Fruit fly (Drosophila melanogaster) whole organism, embryonic: ENCODE measurements around the gene Prx5.
A peak's percentile ranks its signal among the peaks of the same experiment; 100 is the strongest.

ENCODE experiments used
- Adf1 ChIP-seq: fragments of 200-800 bp; sonication (Bioruptor generic); IDR thresholded peaks from 2 replicates; pipeline ENCODE4 v1.3.6; 2022; ENCODE audit warnings: missing biosample characterization, missing genetic modification characterization
- BEAF-32 ChIP-seq: fragments of 200-800 bp; sonication (Bioruptor generic); optimal IDR thresholded peaks from 3 replicates; lab custom pipeline; 2017; ENCODE audit warnings: missing biosample characterization, missing genetic modification characterization, mild to moderate bottlenecking, moderate library complexity, missing genetic modification reagents
- CG10543 ChIP-seq: fragments of 200-800 bp; sonication (Bioruptor generic); optimal IDR thresholded peaks from 3 replicates; lab custom pipeline; 2017; ENCODE audit warnings: missing biosample characterization, mild to moderate bottlenecking, missing genetic modification characterization, moderate library complexity
- CG10654 ChIP-seq: fragments of 200-800 bp; sonication (Bioruptor generic); optimal IDR thresholded peaks from 2 replicates; lab custom pipeline; 2016; ENCODE audit warnings: missing biosample characterization, missing genetic modification characterization
- CG11093 ChIP-seq: fragments of 200-800 bp; sonication (Bioruptor generic); IDR thresholded peaks from 3 replicates; pipeline ENCODE4 v1.3.6; 2022; ENCODE audit warnings: missing biosample characterization, missing genetic modification characterization
- CG15011 ChIP-seq: fragments of 200-800 bp; sonication (Bioruptor generic); optimal IDR thresholded peaks from 3 replicates; lab custom pipeline; 2018; ENCODE audit warnings: missing biosample characterization, mild to moderate bottlenecking, missing genetic modification characterization
- CG16779 ChIP-seq: fragments of 200-800 bp; sonication (Bioruptor generic); IDR thresholded peaks from 2 replicates; pipeline ENCODE4 v1.3.6; 2022; ENCODE audit warnings: missing biosample characterization, missing genetic modification characterization
- CG17361 ChIP-seq: fragments of 200-800 bp; sonication (Bioruptor generic); IDR thresholded peaks from 3 replicates; pipeline ENCODE4 v1.3.6; 2022; ENCODE audit warnings: missing biosample characterization, missing genetic modification characterization
- CG17912 ChIP-seq: fragments of 200-800 bp; sonication (Bioruptor generic); optimal IDR thresholded peaks from 2 replicates; lab custom pipeline; 2018; ENCODE audit warnings: missing biosample characterization, mild to moderate bottlenecking, missing genetic modification characterization
- CG31441 ChIP-seq: fragments of 200-800 bp; sonication (Bioruptor generic); IDR thresholded peaks from 2 replicates; pipeline ENCODE4 v1.3.6; 2022; ENCODE audit warnings: missing biosample characterization, missing genetic modification characterization
- CG32532 ChIP-seq: fragments of 200-800 bp; sonication (Bioruptor generic); IDR thresholded peaks from 2 replicates; pipeline ENCODE4 v1.3.6; 2022; ENCODE audit warnings: missing biosample characterization, missing genetic modification characterization
- CG32767 ChIP-seq: fragments of 200-800 bp; sonication (Bioruptor generic); IDR thresholded peaks from 2 replicates; pipeline ENCODE4 v1.3.6; 2022; ENCODE audit warnings: missing biosample characterization, missing genetic modification characterization
- CG4424 ChIP-seq: fragments of 200-800 bp; sonication (Bioruptor generic); optimal IDR thresholded peaks from 3 replicates; lab custom pipeline; 2016; ENCODE audit warnings: missing biosample characterization, missing genetic modification characterization
- CG4707 ChIP-seq: fragments of 200-800 bp; sonication (Bioruptor generic); optimal IDR thresholded peaks from 2 replicates; lab custom pipeline; 2018; ENCODE audit warnings: missing biosample characterization, mild to moderate bottlenecking, missing genetic modification characterization, moderate library complexity
- CG5245 ChIP-seq: fragments of 200-800 bp; sonication (Bioruptor generic); optimal IDR thresholded peaks from 3 replicates; lab custom pipeline; 2016; ENCODE audit warnings: missing biosample characterization, missing genetic modification characterization
- CG7963 ChIP-seq: fragments of 200-800 bp; sonication (Bioruptor generic); IDR thresholded peaks from 3 replicates; pipeline ENCODE4 v1.3.6; 2022; ENCODE audit warnings: missing biosample characterization, missing genetic modification characterization; ENCODE audit not compliant: partially characterized antibody
- CG8089 ChIP-seq: fragments of 200-800 bp; sonication (Bioruptor generic); optimal IDR thresholded peaks from 3 replicates; lab custom pipeline; 2016; ENCODE audit warnings: missing biosample characterization, missing genetic modification characterization
- CG8944 ChIP-seq: fragments of 200-800 bp; sonication (Bioruptor generic); optimal IDR thresholded peaks from 3 replicates; lab custom pipeline; 2016; ENCODE audit warnings: missing biosample characterization, missing genetic modification characterization
- CG9609 ChIP-seq: fragments of 200-800 bp; sonication (Bioruptor generic); optimal IDR thresholded peaks from 3 replicates; lab custom pipeline; 2016; ENCODE audit warnings: missing biosample characterization, missing genetic modification characterization
- CG9727 ChIP-seq: fragments of 200-800 bp; sonication (Bioruptor generic); optimal IDR thresholded peaks from 3 replicates; lab custom pipeline; 2017; ENCODE audit warnings: missing biosample characterization, mild to moderate bottlenecking, missing genetic modification characterization
- Chrac-16 ChIP-seq: fragments of 200-800 bp; sonication (Bioruptor generic); optimal IDR thresholded peaks from 3 replicates; lab custom pipeline; 2016; ENCODE audit warnings: missing biosample characterization, missing genetic modification characterization
- D ChIP-seq, 2 experiments: fragments of 200-800 bp in 1 of 2; fragments of >200 bp in 1 of 2; sonication (Bioruptor generic) in 1 of 2; optimal IDR thresholded peaks; 2 replicates in 1 of 2; 3 replicates in 1 of 2; lab custom pipeline; 2017; ENCODE audit warnings: mild to moderate bottlenecking in 1 of 2, missing biosample characterization in 1 of 2, missing genetic modification characterization in 1 of 2, missing genetic modification reagents in 1 of 2
- D19B ChIP-seq: fragments of 200-800 bp; sonication (Bioruptor generic); optimal IDR thresholded peaks from 2 replicates; lab custom pipeline; 2017; ENCODE audit warnings: missing biosample characterization, mild to moderate bottlenecking, missing genetic modification characterization
- Dek ChIP-seq: fragments of 200-800 bp; sonication (Bioruptor generic); optimal IDR thresholded peaks from 3 replicates; lab custom pipeline; 2019; ENCODE audit warnings: missing biosample characterization, mild to moderate bottlenecking, missing genetic modification characterization, moderate library complexity
- Ets65A ChIP-seq: fragments of 200-800 bp; sonication (Bioruptor generic); peaks from one replicate; lab custom pipeline; 2016; ENCODE audit warnings: missing biosample characterization, missing genetic modification characterization
- GATAe ChIP-seq: fragments of 200-800 bp; sonication (Bioruptor generic); conservative IDR thresholded peaks from 2 replicates; pipeline ENCODE4 v1.3.6; 2022; ENCODE audit warnings: missing biosample characterization, missing genetic modification characterization
- Gsc ChIP-seq: fragments of 200-800 bp; sonication (Bioruptor generic); IDR thresholded peaks from 2 replicates; pipeline ENCODE4 v1.3.6; 2022; ENCODE audit warnings: missing biosample characterization, missing genetic modification characterization
- Hr78 ChIP-seq, 2 experiments: fragments of 200-800 bp in 1 of 2; fragments of >200 bp in 1 of 2; sonication (Bioruptor generic) in 1 of 2; optimal IDR thresholded peaks; 2 replicates each; lab custom pipeline; 2017 to 2019; ENCODE audit warnings: missing biosample characterization in 2 of 2, missing genetic modification characterization in 2 of 2, mild to moderate bottlenecking in 1 of 2, moderate library complexity in 1 of 2
- MBD-R2 ChIP-seq: fragments of 200-800 bp; sonication (Bioruptor generic); IDR thresholded peaks from 2 replicates; pipeline ENCODE4 v1.3.6; 2022; ENCODE audit warnings: missing biosample characterization, missing genetic modification characterization
- Mrtf ChIP-seq: fragments of 200-800 bp; sonication (Bioruptor generic); IDR thresholded peaks from 3 replicates; pipeline ENCODE4 v1.3.6; 2022; ENCODE audit warnings: missing biosample characterization, missing genetic modification characterization
- Ravus ChIP-seq: fragments of 200-800 bp; sonication (Bioruptor generic); IDR thresholded peaks from 2 replicates; pipeline ENCODE4 v1.3.6; 2022; ENCODE audit warnings: missing biosample characterization, missing genetic modification characterization
- cas ChIP-seq: fragments of 200-800 bp; sonication (Bioruptor generic); IDR thresholded peaks from 2 replicates; pipeline ENCODE4 v1.3.6; 2022; ENCODE audit warnings: missing biosample characterization, missing genetic modification characterization
- cato ChIP-seq: fragments of 200-800 bp; sonication (Bioruptor generic); optimal IDR thresholded peaks from 2 replicates; lab custom pipeline; 2016; ENCODE audit warnings: missing biosample characterization, missing genetic modification characterization, borderline replicate concordance
- danr ChIP-seq: fragments of 200-800 bp; sonication (Bioruptor generic); IDR thresholded peaks from 2 replicates; pipeline ENCODE4 v1.3.6; 2022; ENCODE audit warnings: missing biosample characterization, missing genetic modification characterization
- dm ChIP-seq: fragments of 200-800 bp; sonication (Bioruptor generic); optimal IDR thresholded peaks from 3 replicates; lab custom pipeline; 2016; ENCODE audit warnings: missing biosample characterization, missing genetic modification characterization
- dysf ChIP-seq: fragments of 200-800 bp; sonication (Bioruptor generic); IDR thresholded peaks from 3 replicates; pipeline ENCODE4 v1.3.6; 2022; ENCODE audit warnings: missing biosample characterization, missing genetic modification characterization
- ems ChIP-seq: fragments of 200-800 bp; sonication (Bioruptor generic); optimal IDR thresholded peaks from 3 replicates; lab custom pipeline; 2016; ENCODE audit warnings: missing biosample characterization, missing genetic modification characterization
- fd3F ChIP-seq: fragments of 200-800 bp; sonication (Bioruptor generic); optimal IDR thresholded peaks from 2 replicates; lab custom pipeline; 2018; ENCODE audit warnings: missing biosample characterization, mild to moderate bottlenecking, missing genetic modification characterization, moderate library complexity
- fd96Cb ChIP-seq: fragments of 200-800 bp; sonication (Bioruptor generic); optimal IDR thresholded peaks from 2 replicates; lab custom pipeline; 2018; ENCODE audit warnings: missing biosample characterization, mild to moderate bottlenecking, missing genetic modification characterization, moderate library complexity
- grau ChIP-seq: fragments of 200-800 bp; optimal IDR thresholded peaks from 3 replicates; lab custom pipeline; 2019; ENCODE audit warnings: missing biosample characterization, mild to moderate bottlenecking, missing genetic modification characterization, moderate library complexity
- lmd ChIP-seq: fragments of 200-800 bp; sonication (Bioruptor generic); IDR thresholded peaks from 2 replicates; pipeline ENCODE4 v1.3.6; 2022; ENCODE audit warnings: missing biosample characterization, missing genetic modification characterization
- nmo ChIP-seq: fragments of 200-800 bp; sonication (Bioruptor generic); optimal IDR thresholded peaks from 2 replicates; lab custom pipeline; 2018; ENCODE audit warnings: missing biosample characterization, mild to moderate bottlenecking, missing genetic modification characterization, moderate library complexity
- p53 ChIP-seq: fragments of 200-800 bp; sonication (Bioruptor generic); optimal IDR thresholded peaks from 2 replicates; lab custom pipeline; 2016; ENCODE audit warnings: missing biosample characterization, missing genetic modification characterization
- pzg ChIP-seq: fragments of 200-800 bp; sonication (Bioruptor generic); optimal IDR thresholded peaks from 3 replicates; lab custom pipeline; 2018; ENCODE audit warnings: missing biosample characterization, mild to moderate bottlenecking, missing genetic modification characterization, moderate library complexity
- sens ChIP-seq: fragments of 200-800 bp; sonication (Bioruptor generic); peaks from one replicate; lab custom pipeline; 2016; ENCODE audit warnings: missing biosample characterization, missing genetic modification characterization
- shn ChIP-seq: fragments of 200-800 bp; sonication (Bioruptor generic); optimal IDR thresholded peaks from 3 replicates; lab custom pipeline; 2016; ENCODE audit warnings: missing biosample characterization, missing genetic modification characterization
- sima ChIP-seq: fragments of 200-800 bp; sonication (Bioruptor generic); optimal IDR thresholded peaks from 2 replicates; lab custom pipeline; 2016; ENCODE audit warnings: missing biosample characterization, missing genetic modification characterization
- so ChIP-seq: fragments of 200-800 bp; sonication (Bioruptor generic); IDR thresholded peaks from 3 replicates; pipeline ENCODE4 v1.3.6; 2022; ENCODE audit warnings: missing biosample characterization, missing genetic modification characterization
- sqz ChIP-seq: fragments of 200-800 bp; sonication (Bioruptor generic); optimal IDR thresholded peaks from 3 replicates; lab custom pipeline; 2018; ENCODE audit warnings: missing biosample characterization, mild to moderate bottlenecking, missing genetic modification characterization
- wek ChIP-seq: fragments of 200-800 bp; sonication (Bioruptor generic); optimal IDR thresholded peaks from 3 replicates; lab custom pipeline; 2018; ENCODE audit warnings: missing biosample characterization, mild to moderate bottlenecking, missing genetic modification characterization, moderate library complexity

Prx5 gene

DNA sequence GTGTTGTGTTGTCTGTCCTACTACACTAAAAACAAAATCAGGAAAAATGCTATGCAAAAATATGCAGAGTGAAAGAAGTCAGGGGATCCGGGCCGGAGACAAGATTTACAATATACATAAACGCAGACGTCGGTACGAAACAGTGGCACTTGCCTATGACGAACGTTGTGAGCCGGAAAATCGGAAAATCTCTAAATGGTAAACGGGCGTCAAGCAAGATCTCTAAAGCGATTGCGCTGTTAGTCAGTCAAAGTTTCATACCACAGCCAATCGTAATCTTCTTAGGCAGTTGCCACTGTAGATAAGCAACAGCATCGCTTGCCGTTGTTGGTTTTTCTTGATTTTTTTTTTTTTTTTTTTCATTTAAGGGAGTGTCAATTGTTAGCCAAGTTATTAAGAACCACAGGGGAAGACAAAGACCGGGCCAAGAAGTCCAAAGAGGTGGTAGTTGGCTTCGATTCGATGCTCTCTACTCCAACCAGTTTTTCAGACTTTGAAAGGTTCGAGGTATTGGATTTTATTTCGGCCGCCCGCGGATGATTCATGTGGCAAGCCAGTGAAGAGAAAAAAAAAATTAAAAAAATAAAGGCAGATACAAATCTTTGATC is 41.9 kb downstream of the Prx5 start (continued):
- TF ChIP-seq GATAe (no peak), CG31441 (peak; percentile 81), Gsc (peak; percentile 88; the same call in 1 of the 2 replicates), CG8089 (GFP tag; lab: Kevin White, UChicago) (peak; percentile 73), danr (GFP tag; lab: Robert Waterston, UW) (peak; percentile 92), CG5245 (GFP tag; lab: Kevin White, UChicago) (peak; percentile 71), CG10543 (GFP tag; lab: Kevin White, UChicago) (peak; percentile 51), Ravus (GFP tag; lab: Robert Waterston, UW) (peak; percentile 36), pzg (no peak), CG32767 (peak; percentile 76), fd3F (GFP tag; lab: Kevin White, UChicago) (peak; percentile 64), Adf1 (GFP tag; lab: Robert Waterston, UW) (no peak), dm (GFP tag; lab: Kevin White, UChicago) (peak; percentile 59), D19B (GFP tag; lab: Kevin White, UChicago) (peak; percentile 28), cas (GFP tag; lab: Robert Waterston, UW) (peak; percentile 80), wek (GFP tag; lab: Kevin White, UChicago) (no peak), lmd (GFP tag; lab: Robert Waterston, UW) (peak; percentile 95), CG7963 (no peak), D (optimal IDR thresholded peaks at IDR 0.05; lab: Kevin White, UChicago) (no peak), D (GFP tag; optimal IDR thresholded peaks at IDR 0.05; lab: Kevin White, UChicago) (peak; percentile 63), grau (tag; lab: Kevin White, UChicago) (peak; percentile 94), CG10654 (peak; percentile 73), CG9609 (GFP tag; lab: Kevin White, UChicago) (peak; percentile 71), CG9727 (peak; percentile 82), dysf (GFP tag; lab: Robert Waterston, UW) (peak; percentile 95), fd96Cb (tag; lab: Kevin White, UChicago) (peak; percentile 72), nmo (peak; percentile 92), Ets65A (GFP tag; lab: Kevin White, UChicago) (peak; percentile 96), CG4424 (GFP tag; lab: Kevin White, UChicago) (peak; percentile 88), sima (GFP tag; lab: Kevin White, UChicago) (no peak), CG32532 (GFP tag; lab: Robert Waterston, UW) (peak; percentile 95), CG17912 (GFP tag; lab: Kevin White, UChicago) (no peak), CG8944 (peak; percentile 80), cato (GFP tag; lab: Kevin White, UChicago) (peak; percentile 42), Hr78 (GFP tag; optimal IDR thresholded peaks at IDR 0.05; lab: Kevin White, UChicago) (no peak), so (GFP tag; lab: Robert Waterston, UW) (peak; percentile 81), ems (GFP tag; lab: Kevin White, UChicago) (peak; percentile 76), Mrtf (GFP tag; lab: Robert Waterston, UW) (peak; percentile 91), sqz (GFP tag; lab: Kevin White, UChicago) (peak; percentile 75), p53 (GFP tag; lab: Kevin White, UChicago) (peak; percentile 77), CG16779 (GFP tag; lab: Robert Waterston, UW) (peak; percentile 83; the same call in 1 of the 2 replicates), shn (peak; percentile 69), CG17361 (GFP tag; lab: Robert Waterston, UW) (peak; percentile 88), CG11093 (peak; percentile 92), Dek (peak; percentile 61), sens (GFP tag; lab: Kevin White, UChicago) (peak; percentile 97), CG15011 (GFP tag; lab: Kevin White, UChicago) (peak; percentile 20), CG4707 (GFP tag; lab: Kevin White, UChicago) (peak; percentile 15), BEAF-32 (GFP tag; lab: Kevin White, UChicago) (no peak), Chrac-16 (peak; percentile 80), MBD-R2 (GFP tag; lab: Robert Waterston, UW) (peak; percentile 64; the same call in 1 of the 2 replicates)
